Fruit fly (Drosophila melanogaster) whole organism, adult: Measurements from ENCODE around the gene Meltrin.

ENCODE experiments used
- CG11617 ChIP-seq: fragments of 200-800 bp; sonication (Bioruptor generic); optimal IDR thresholded peaks from 2 replicates; lab custom pipeline; 2017; ENCODE audit warnings: mild to moderate bottlenecking, missing biosample characterization, missing genetic modification reagents, missing genetic modification characterization
- CG12768 ChIP-seq: fragments of 200-800 bp; sonication (Bioruptor generic); optimal IDR thresholded peaks from 2 replicates; lab custom pipeline; 2017; ENCODE audit warnings: missing biosample characterization, missing genetic modification characterization, mild to moderate bottlenecking, moderate library complexity, missing genetic modification reagents
- CG14711 ChIP-seq: fragments of 200-800 bp; sonication (Bioruptor generic); optimal IDR thresholded peaks from 2 replicates; lab custom pipeline; 2018; ENCODE audit warnings: missing biosample characterization, mild to moderate bottlenecking, missing genetic modification characterization, moderate library complexity
- CG5204 ChIP-seq: fragments of 200-800 bp; sonication (Bioruptor generic); optimal IDR thresholded peaks from 2 replicates; lab custom pipeline; 2016; ENCODE audit warnings: missing biosample characterization, missing genetic modification characterization
- CG7045 ChIP-seq: fragments of 200-800 bp; sonication (Bioruptor generic); optimal IDR thresholded peaks from 2 replicates; lab custom pipeline; 2017; ENCODE audit warnings: missing biosample characterization, mild to moderate bottlenecking, missing genetic modification characterization
- CG7101 ChIP-seq: fragments of 200-800 bp; sonication (Bioruptor generic); optimal IDR thresholded peaks from 2 replicates; lab custom pipeline; 2018; ENCODE audit warnings: missing biosample characterization, mild to moderate bottlenecking, missing genetic modification characterization, moderate library complexity
- Clk ChIP-seq: fragments of 200-800 bp; sonication (Bioruptor generic); optimal IDR thresholded peaks from 2 replicates; lab custom pipeline; 2017; ENCODE audit warnings: missing biosample characterization, missing genetic modification characterization
- Hr96 ChIP-seq: fragments of 200-800 bp; sonication (Bioruptor generic); optimal IDR thresholded peaks from 2 replicates; lab custom pipeline; 2016; ENCODE audit warnings: missing biosample characterization, missing genetic modification characterization
- cnc ChIP-seq, 2 experiments: fragments of >200 bp; optimal IDR thresholded peaks; 2 replicates each; lab custom pipeline; 2017
- kay ChIP-seq: fragments of 200-800 bp; sonication (Bioruptor generic); peaks from one replicate; lab custom pipeline; 2016; ENCODE audit warnings: missing biosample characterization, missing genetic modification characterization, borderline replicate concordance
- ovo ChIP-seq: fragments of 200-800 bp; sonication (Bioruptor generic); optimal IDR thresholded peaks from 2 replicates; lab custom pipeline; 2016; ENCODE audit warnings: missing biosample characterization, missing genetic modification characterization
- pad ChIP-seq: fragments of 200-800 bp; sonication (Bioruptor generic); optimal IDR thresholded peaks from 3 replicates; lab custom pipeline; 2017; ENCODE audit warnings: missing biosample characterization, missing genetic modification characterization, mild to moderate bottlenecking, moderate library complexity, missing genetic modification reagents

- TF ChIP-seq CG7045 (GFP tag; lab: Kevin White, UChicago) (peak; percentile 52), Hr96 (GFP tag; lab: Kevin White, UChicago) (peak; percentile 66), kay (peak; percentile 96), ovo (GFP tag; lab: Kevin White, UChicago) (peak; percentile 82), cnc (optimal IDR thresholded peaks at IDR 0.05; lab: Kevin White, UChicago) (no peak), CG14711 (peak; percentile 24), pad (GFP tag; lab: Kevin White, UChicago) (peak; percentile 95), CG12768 (GFP tag; lab: Kevin White, UChicago) (peak; percentile 90), Clk (peak; percentile 68), CG5204 (GFP tag; lab: Kevin White, UChicago) (no peak), CG11617 (GFP tag; lab: Kevin White, UChicago) (peak; percentile 7), CG7101 (tag; lab: Kevin White, UChicago) (peak; percentile 60)
These were observed 42.0 kb upstream of the Meltrin start for dm6 chr3R:14739088-14739487.
